Worm (Caenorhabditis elegans) whole organism, early embryonic: ENCODE measurements around the gene fbxa-83.

ENCODE experiments used
- B0310.2 ChIP-seq: sonication (generic microtip); optimal IDR thresholded peaks from 2 replicates; lab custom pipeline; 2016; ENCODE audit warnings: mild to moderate bottlenecking, missing genetic modification characterization, missing compliant biosample characterization
- F13C5.2 ChIP-seq: sonication (generic microtip); optimal IDR thresholded peaks from 2 replicates; lab custom pipeline; 2017; ENCODE audit warnings: mild to moderate bottlenecking, missing genetic modification characterization, inconsistent platforms, missing compliant biosample characterization
- aly-1 ChIP-seq: sonication (generic microtip); optimal IDR thresholded peaks from 2 replicates; lab custom pipeline; 2016; ENCODE audit warnings: missing genetic modification characterization, missing compliant biosample characterization
- ama-1 ChIP-seq: fragments of 150-350 bp; optimal IDR thresholded peaks from 2 replicates; lab custom pipeline; 2014
- ceh-13 ChIP-seq: fragments of 200-800 bp; sonication (Bioruptor generic); optimal IDR thresholded peaks from 2 replicates; lab custom pipeline; 2018; ENCODE audit warnings: mild to moderate bottlenecking, missing genetic modification characterization, missing compliant biosample characterization
- ceh-36 ChIP-seq: sonication (generic microtip); optimal IDR thresholded peaks from 2 replicates; lab custom pipeline; 2016; ENCODE audit warnings: missing genetic modification characterization, inconsistent platforms, missing compliant biosample characterization
- ets-7 ChIP-seq: sonication (generic microtip); optimal IDR thresholded peaks from 2 replicates; lab custom pipeline; 2016; ENCODE audit warnings: missing genotype, missing genetic modification characterization, missing compliant biosample characterization
- flt-1 ChIP-seq: fragments of 200-800 bp; sonication (Bioruptor generic); IDR thresholded peaks from 2 replicates; pipeline ENCODE4 v1.3.6; 2022; ENCODE audit warnings: missing genetic modification characterization, missing compliant biosample characterization
- hmbx-1 ChIP-seq: sonication (generic microtip); optimal IDR thresholded peaks from 2 replicates; lab custom pipeline; 2016; ENCODE audit warnings: mild to moderate bottlenecking, missing genetic modification characterization, missing compliant biosample characterization
- hmg-4 ChIP-seq: fragments of 200-800 bp; sonication (Bioruptor generic); optimal IDR thresholded peaks from 2 replicates; lab custom pipeline; 2018; ENCODE audit warnings: mild to moderate bottlenecking, missing genetic modification characterization, missing compliant biosample characterization
- hnd-1 ChIP-seq: sonication (generic microtip); optimal IDR thresholded peaks from 2 replicates; lab custom pipeline; 2016; ENCODE audit warnings: missing genetic modification characterization, missing compliant biosample characterization
- pes-1 ChIP-seq: fragments of 200-800 bp; sonication (Bioruptor generic); IDR thresholded peaks from 2 replicates; pipeline ENCODE4 v1.3.6; 2022; ENCODE audit warnings: missing genetic modification reagents, missing genetic modification characterization, missing compliant biosample characterization
- scrt-1 ChIP-seq: fragments of 200-800 bp; sonication (Bioruptor generic); IDR thresholded peaks from 2 replicates; pipeline ENCODE4 v1.3.6; 2022; ENCODE audit warnings: missing genetic modification characterization, missing compliant biosample characterization
- sea-1 ChIP-seq: fragments of 200-800 bp; sonication (Bioruptor generic); conservative IDR thresholded peaks from 2 replicates; pipeline ENCODE4 v1.3.6; 2022; ENCODE audit warnings: missing genetic modification characterization, missing compliant biosample characterization
- tbx-11 ChIP-seq: fragments of 200-800 bp; sonication (Bioruptor generic); IDR thresholded peaks from 2 replicates; pipeline ENCODE4 v1.3.6; 2022; ENCODE audit warnings: missing genetic modification characterization, missing compliant biosample characterization
- tbx-37 ChIP-seq: fragments of 200-800 bp; sonication (Bioruptor generic); conservative IDR thresholded peaks from 2 replicates; pipeline ENCODE4 v1.3.6; 2022; ENCODE audit warnings: missing genetic modification reagents, missing genetic modification characterization, missing compliant biosample characterization
- tra-4 ChIP-seq: sonication (generic microtip); optimal IDR thresholded peaks from 2 replicates; lab custom pipeline; 2017; ENCODE audit warnings: missing genetic modification characterization, missing compliant biosample characterization

Gene fbxa-83

DNA sequence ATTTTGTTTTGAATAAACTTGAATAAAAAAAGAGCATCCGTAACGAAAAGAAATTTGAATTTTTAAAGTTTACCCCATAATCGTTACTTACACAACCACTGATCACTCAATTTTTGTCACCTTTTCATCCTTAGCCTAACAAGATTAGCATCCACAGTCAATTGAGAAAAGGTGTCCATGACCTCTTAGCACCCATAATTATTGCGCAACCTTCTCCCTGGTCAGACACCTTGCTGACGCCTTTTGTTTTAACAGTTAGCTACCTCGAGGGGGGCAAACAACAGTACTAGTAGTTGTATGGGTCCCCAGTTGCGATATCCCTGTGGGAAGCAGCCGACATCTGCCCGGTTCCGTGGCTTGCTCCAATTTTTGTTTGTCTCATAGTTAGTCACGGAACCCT is 29.1 kb downstream of the fbxa-83 start:
- no peak for TF ChIP-seq ets-7 (tag; lab: Kevin White, UChicago)
- no peak for TF ChIP-seq sea-1 (GFP tag; lab: Robert Waterston, UW)
- TF ChIP-seq ama-1 (lab: Kevin White, UChicago) = no peak
- no peak for TF ChIP-seq ceh-36
- TF ChIP-seq scrt-1 (GFP tag; lab: Robert Waterston, UW) = no peak
- no peak for TF ChIP-seq ceh-13 (GFP tag; lab: Kevin White, UChicago)
- no peak for TF ChIP-seq flt-1 (GFP tag; lab: Robert Waterston, UW)
- no peak for TF ChIP-seq hmg-4 (GFP tag; lab: Kevin White, UChicago)
- no peak for TF ChIP-seq F13C5.2 (tag; lab: Kevin White, UChicago)
- TF ChIP-seq B0310.2 (tag; lab: Kevin White, UChicago) = no peak
- no peak for TF ChIP-seq pes-1 (GFP tag; lab: Robert Waterston, UW)
- no peak for TF ChIP-seq hmbx-1 (tag; lab: Kevin White, UChicago)
- no peak for TF ChIP-seq aly-1 (tag; lab: Kevin White, UChicago)
- no peak for TF ChIP-seq hnd-1
- no peak for TF ChIP-seq tbx-11 (GFP tag; lab: Robert Waterston, UW)
- no peak for TF ChIP-seq tbx-37
- TF ChIP-seq tra-4 = no peak

ce11 chrIV:14295262-14295661 is 30.9 kb downstream of the fbxa-83 start:
- TF ChIP-seq scrt-1 (GFP tag; lab: Robert Waterston, UW) = no peak
- no peak for TF ChIP-seq ceh-13 (GFP tag; lab: Kevin White, UChicago)
- TF ChIP-seq F13C5.2 (tag; lab: Kevin White, UChicago) = no peak
- TF ChIP-seq ets-7 (tag; lab: Kevin White, UChicago) = no peak
- no peak for TF ChIP-seq hnd-1
- no peak for TF ChIP-seq pes-1 (GFP tag; lab: Robert Waterston, UW)

DNA sequence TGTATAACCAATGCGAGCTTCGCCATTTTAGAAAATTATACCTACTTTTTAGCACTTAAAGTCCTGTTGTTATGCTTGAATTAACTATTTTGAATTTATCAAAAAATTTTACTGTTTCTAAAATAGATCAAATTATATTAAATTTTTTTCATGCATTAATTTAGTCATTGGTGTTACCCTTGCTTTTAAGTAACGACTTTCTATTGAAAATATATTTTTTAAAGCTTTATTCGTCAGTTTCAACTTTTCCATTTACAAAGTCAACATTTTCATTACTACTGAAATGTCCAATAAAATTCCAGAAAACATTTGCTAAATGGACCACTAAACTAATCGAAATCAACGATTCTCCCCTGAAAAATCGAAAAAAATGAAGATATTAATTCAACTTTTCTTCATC is 34.6 kb downstream of the fbxa-83 start, which contains the start of gene Y64G10A.7:
Gene Y64G10A.7 (plus strand): TSS at position 301 of the 400 bp plus-strand sequence.
- TF ChIP-seq scrt-1 (GFP tag; lab: Robert Waterston, UW) = no peak
- TF ChIP-seq B0310.2 (tag; lab: Kevin White, UChicago) = no peak
- TF ChIP-seq aly-1 (tag; lab: Kevin White, UChicago) = no peak
- no peak for TF ChIP-seq tra-4
- no peak for TF ChIP-seq tbx-11 (GFP tag; lab: Robert Waterston, UW)
- no peak for TF ChIP-seq hmbx-1 (tag; lab: Kevin White, UChicago)
- no peak for TF ChIP-seq sea-1 (GFP tag; lab: Robert Waterston, UW)
- no peak for TF ChIP-seq ets-7 (tag; lab: Kevin White, UChicago)
- TF ChIP-seq ceh-36 = no peak
- TF ChIP-seq hmg-4 (GFP tag; lab: Kevin White, UChicago) = no peak
- TF ChIP-seq hnd-1 = no peak
- no peak for TF ChIP-seq flt-1 (GFP tag; lab: Robert Waterston, UW)
- no peak for TF ChIP-seq ceh-13 (GFP tag; lab: Kevin White, UChicago)
- TF ChIP-seq F13C5.2 (tag; lab: Kevin White, UChicago) = no peak

DNA sequence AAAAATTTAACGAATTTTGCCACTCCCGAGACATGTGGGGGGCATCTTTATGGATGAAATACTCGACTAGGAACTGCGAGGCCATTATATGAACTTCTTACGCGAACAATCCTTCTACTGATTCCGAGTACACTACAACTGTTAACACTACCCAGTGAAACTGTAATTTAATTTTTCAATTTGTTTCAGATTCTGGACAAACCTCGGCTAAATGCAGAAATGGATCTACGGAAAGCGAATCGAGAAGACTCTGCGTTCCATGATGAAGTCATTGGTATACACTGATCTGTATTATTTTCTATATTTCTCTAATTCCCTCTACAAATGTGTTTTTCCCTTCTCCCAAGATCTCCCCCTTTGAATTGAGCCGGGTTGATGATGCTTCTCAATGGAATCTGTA is 41.3 kb downstream of the fbxa-83 start:
- no peak for TF ChIP-seq flt-1 (GFP tag; lab: Robert Waterston, UW)
- no peak for TF ChIP-seq sea-1 (GFP tag; lab: Robert Waterston, UW)
- no peak for TF ChIP-seq aly-1 (tag; lab: Kevin White, UChicago)
- no peak for TF ChIP-seq F13C5.2 (tag; lab: Kevin White, UChicago)
- no peak for TF ChIP-seq pes-1 (GFP tag; lab: Robert Waterston, UW)
- TF ChIP-seq tbx-37 = no peak
- no peak for TF ChIP-seq tra-4
- no peak for TF ChIP-seq ets-7 (tag; lab: Kevin White, UChicago)
- TF ChIP-seq hnd-1 = no peak
- TF ChIP-seq ceh-13 (GFP tag; lab: Kevin White, UChicago) = no peak
- TF ChIP-seq B0310.2 (tag; lab: Kevin White, UChicago) = no peak

DNA sequence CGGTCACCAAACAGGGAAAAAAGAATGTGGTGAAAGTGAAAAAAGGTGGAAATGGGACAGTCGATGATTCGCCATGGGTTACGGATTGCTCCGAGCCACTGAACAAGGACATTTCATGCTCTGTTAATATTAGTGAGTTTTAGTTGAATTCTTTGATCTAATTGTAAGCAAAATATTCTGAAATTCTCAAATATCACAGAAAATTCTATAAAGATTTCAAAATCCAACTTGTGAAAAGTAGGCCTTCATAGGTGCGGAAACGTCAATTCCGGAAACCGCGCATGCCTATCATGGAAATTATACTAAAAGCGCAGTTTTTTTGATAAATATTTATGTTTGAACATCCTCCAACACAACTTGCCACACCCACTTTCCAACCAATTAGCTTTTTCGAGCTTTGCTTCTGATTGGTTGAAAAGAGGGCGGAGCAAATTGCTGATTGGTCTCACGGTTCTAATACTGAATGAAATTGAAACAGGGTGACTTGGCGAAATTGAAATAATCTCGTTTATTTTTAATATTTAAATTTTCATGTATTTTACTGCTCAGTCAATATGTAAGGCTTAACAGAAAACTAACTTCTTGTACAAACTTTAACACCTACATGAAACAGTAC is 49.3 kb downstream of the fbxa-83 start:
- TF ChIP-seq hmg-4 (GFP tag; lab: Kevin White, UChicago) = no peak
- no peak for TF ChIP-seq flt-1 (GFP tag; lab: Robert Waterston, UW)
- TF ChIP-seq ceh-36 = no peak
- TF ChIP-seq F13C5.2 (tag; lab: Kevin White, UChicago) = no peak
- TF ChIP-seq B0310.2 (tag; lab: Kevin White, UChicago) = no peak
- TF ChIP-seq tbx-37 = no peak
- no peak for TF ChIP-seq hmbx-1 (tag; lab: Kevin White, UChicago)

ce11 chrIV:14276160-14276559 is 50.0 kb downstream of the fbxa-83 start, which contains the start of gene ilcr-1:
TSS of gene ilcr-1 (plus strand) at chrIV:14276460.
- TF ChIP-seq tbx-11 (GFP tag; lab: Robert Waterston, UW) (no peak), tbx-37 (no peak), pes-1 (GFP tag; lab: Robert Waterston, UW) (no peak), hmbx-1 (tag; lab: Kevin White, UChicago) (no peak), hnd-1 (no peak), B0310.2 (tag; lab: Kevin White, UChicago) (no peak), ets-7 (tag; lab: Kevin White, UChicago) (no peak), aly-1 (tag; lab: Kevin White, UChicago) (no peak)

- TF ChIP-seq hmg-4 (GFP tag; lab: Kevin White, UChicago) = no peak
These were observed 51.3 kb downstream of the fbxa-83 start for ce11 chrIV:14274834-14275233.
